Fruit fly (Drosophila melanogaster) Kc167 (cell line): ENCODE results near the gene Elp1.

ENCODE experiments used
- Myc ChIP-seq: fragments of >200 bp; optimal IDR thresholded peaks from 2 replicates; lab custom pipeline; 2017; ENCODE audit warnings: missing external identifiers
- Sin3A ChIP-seq: fragments of >200 bp; optimal IDR thresholded peaks from 2 replicates; lab custom pipeline; 2018; ENCODE audit warnings: missing external identifiers
- h ChIP-seq: fragments of >200 bp; optimal IDR thresholded peaks from 3 replicates; lab custom pipeline; 2018; ENCODE audit warnings: missing external identifiers
- insv ChIP-seq: fragments of >200 bp; optimal IDR thresholded peaks from 3 replicates; lab custom pipeline; 2018; ENCODE audit warnings: missing external identifiers
- psq ChIP-seq: fragments of >200 bp; optimal IDR thresholded peaks from 2 replicates; lab custom pipeline; 2017; ENCODE audit warnings: missing external identifiers
- ttk ChIP-seq: sonication (Bioruptor generic); optimal IDR thresholded peaks from 2 replicates; lab custom pipeline; 2017; ENCODE audit warnings: missing external identifiers

Gene Elp1

DNA sequence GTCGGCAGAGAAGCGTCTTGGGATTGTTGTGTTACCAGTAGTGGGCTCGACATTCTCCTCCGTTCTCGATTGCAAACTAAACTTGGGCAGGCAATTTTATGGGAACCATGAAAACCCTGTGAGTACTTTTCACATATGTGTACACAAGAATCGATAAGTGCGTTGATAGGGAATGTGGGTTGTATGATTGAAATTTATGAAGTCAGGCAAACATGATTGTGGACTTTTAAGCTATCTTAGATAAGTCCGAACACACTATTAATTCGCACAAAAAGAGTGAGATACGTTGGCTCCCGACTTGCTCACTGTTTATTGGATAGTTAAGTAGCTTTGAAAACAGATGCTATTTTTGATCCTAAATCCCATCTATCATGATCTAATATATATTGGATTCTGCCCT lies 41.0 kb downstream of the Elp1 start, which contains the start of gene CG18765:
CG18765 (minus strand) TSS at position 53 of the 400 bp plus-strand sequence.
- TF ChIP-seq psq (lab: Kevin White, UChicago) (no peak), h (lab: Kevin White, UChicago) (no peak), ttk (no peak), Sin3A (lab: Kevin White, UChicago) (no peak), insv (lab: Kevin White, UChicago) (no peak), Myc (lab: Kevin White, UChicago) (no peak)

- no peak for TF ChIP-seq Sin3A (lab: Kevin White, UChicago)
- no peak for TF ChIP-seq insv (lab: Kevin White, UChicago)
- no peak for TF ChIP-seq Myc (lab: Kevin White, UChicago)
- TF ChIP-seq psq (lab: Kevin White, UChicago): no peak
- TF ChIP-seq ttk: no peak
- no peak for TF ChIP-seq h (lab: Kevin White, UChicago)
These were observed 41.7 kb downstream of the Elp1 start for dm6 chr3R:11692504-11692903.

dm6 chr3R:11694311-11695305 lies 43.8 kb downstream of the Elp1 start, which contains the start of gene Fer3:
Gene Fer3, minus strand, starts transcription at chr3R:11694311.
- TF ChIP-seq h (lab: Kevin White, UChicago) (no peak), Sin3A (lab: Kevin White, UChicago) (no peak), Myc (lab: Kevin White, UChicago) (no peak), insv (lab: Kevin White, UChicago) (no peak), ttk (no peak), psq (lab: Kevin White, UChicago) (no peak)

DNA sequence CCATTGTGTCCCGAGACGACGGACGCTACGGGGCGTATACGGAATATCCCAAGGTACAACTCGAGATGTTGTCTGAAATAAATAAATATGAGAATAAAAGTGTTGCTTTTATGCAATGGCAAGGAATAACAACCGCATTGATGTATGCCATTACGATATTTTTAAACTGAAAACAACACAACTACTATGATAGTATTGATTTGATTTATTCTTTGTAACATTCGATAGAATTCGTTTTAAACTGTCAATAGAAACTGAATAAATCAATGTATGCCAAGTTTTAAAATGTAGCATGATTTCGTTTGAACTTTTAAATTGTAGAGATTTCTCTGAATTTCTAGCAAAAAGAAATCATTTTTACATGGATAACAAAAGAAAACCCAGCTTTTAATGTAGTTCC lies 45.4 kb downstream of the Elp1 start, which contains the start of gene CG14717:
CG14717 (plus strand) TSS at position 301 of the 400 bp plus-strand sequence.
- TF ChIP-seq h (lab: Kevin White, UChicago): no peak
- no peak for TF ChIP-seq Sin3A (lab: Kevin White, UChicago)
- TF ChIP-seq psq (lab: Kevin White, UChicago): no peak
- no peak for TF ChIP-seq ttk
- TF ChIP-seq insv (lab: Kevin White, UChicago): no peak
- no peak for TF ChIP-seq Myc (lab: Kevin White, UChicago)

dm6 chr3R:11700314-11700713 lies 49.5 kb downstream of the Elp1 start, which contains the start of gene CG14718:
Gene CG14718, plus strand, starts transcription at chr3R:11700614.
- no peak for TF ChIP-seq psq (lab: Kevin White, UChicago)
- no peak for TF ChIP-seq insv (lab: Kevin White, UChicago)
- TF ChIP-seq h (lab: Kevin White, UChicago): no peak
- TF ChIP-seq ttk: no peak
- TF ChIP-seq Myc (lab: Kevin White, UChicago): no peak
- TF ChIP-seq Sin3A (lab: Kevin White, UChicago): no peak

- no peak for TF ChIP-seq ttk
- no peak for TF ChIP-seq Sin3A (lab: Kevin White, UChicago)
- TF ChIP-seq psq (lab: Kevin White, UChicago): no peak
- no peak for TF ChIP-seq h (lab: Kevin White, UChicago)
- no peak for TF ChIP-seq insv (lab: Kevin White, UChicago)
- no peak for TF ChIP-seq Myc (lab: Kevin White, UChicago)
These were observed 53.0 kb downstream of the Elp1 start, which contains the start of gene I-t for dm6 chr3R:11703730-11704129. Gene I-t, plus strand, starts transcription at chr3R:11704030.
